Worm (Caenorhabditis elegans) whole organism, early embryonic: ENCODE results near the gene memo-1.

Source experiments
- ama-1 ChIP-seq: fragments of 150-350 bp; optimal IDR thresholded peaks from 2 replicates; lab custom pipeline; 2014
- ceh-13 ChIP-seq: fragments of 200-800 bp; sonication (Bioruptor generic); optimal IDR thresholded peaks from 2 replicates; lab custom pipeline; 2018; ENCODE audit warnings: mild to moderate bottlenecking, missing genetic modification characterization, missing compliant biosample characterization
- ceh-36 ChIP-seq: sonication (generic microtip); optimal IDR thresholded peaks from 2 replicates; lab custom pipeline; 2016; ENCODE audit warnings: missing genetic modification characterization, inconsistent platforms, missing compliant biosample characterization
- scrt-1 ChIP-seq: fragments of 200-800 bp; sonication (Bioruptor generic); IDR thresholded peaks from 2 replicates; pipeline ENCODE4 v1.3.6; 2022; ENCODE audit warnings: missing genetic modification characterization, missing compliant biosample characterization
- sea-1 ChIP-seq: fragments of 200-800 bp; sonication (Bioruptor generic); conservative IDR thresholded peaks from 2 replicates; pipeline ENCODE4 v1.3.6; 2022; ENCODE audit warnings: missing genetic modification characterization, missing compliant biosample characterization

- no peak for TF ChIP-seq ama-1 (lab: Kevin White, UChicago)
- TF ChIP-seq sea-1 = no peak
- TF ChIP-seq ceh-13 (GFP tag; lab: Kevin White, UChicago) = no peak
- TF ChIP-seq scrt-1 (GFP tag; lab: Robert Waterston, UW) = no peak
- TF ChIP-seq ceh-36 (tag; lab: Kevin White, UChicago) = no peak
Measured at ce11 chrV:7878411-7878964, 31.5 kb upstream of the memo-1 start, which contains the start of gene F40A3.2.
